Fruit fly (Drosophila melanogaster): ENCODE measurements around the gene Regnase-1.

The Regnase-1 gene

dm6 chr3R:20035887-20036286, at the start of gene Regnase-1:
Gene Regnase-1, minus strand, starts transcription at chr3R:20036056.
- 0 out of 3 replicates have a peak, but pooled peaks have one; percentile 32 for TF ChIP-seq CG2199 (GFP tag; IDR thresholded peaks at IDR 0.05)
- TF ChIP-seq HLH4C (GFP tag; IDR thresholded peaks at IDR 0.05; ENCODE audit: partially characterized antibody), result peak; percentile 93
- TF ChIP-seq CTCF (GFP tag; optimal IDR thresholded peaks at IDR 0.05), result peak; percentile 73
- TF ChIP-seq CG6175 (GFP tag; IDR thresholded peaks at IDR 0.05), result peak; percentile 68; the same call in 2 of the 3 replicates
- peak; percentile 78 for TF ChIP-seq CG13424 (tag; optimal IDR thresholded peaks at IDR 0.05)
- peak; percentile 88 for TF ChIP-seq CG3407 (GFP tag; optimal IDR thresholded peaks at IDR 0.05)
- peak; percentile 97 for TF ChIP-seq trem (tag; optimal IDR thresholded peaks at IDR 0.05)
- peak; percentile 85 for TF ChIP-seq wdn (GFP tag; IDR thresholded peaks at IDR 0.05)
- TF ChIP-seq CG9437 (GFP tag; optimal IDR thresholded peaks at IDR 0.05), result peak; percentile 84
- TF ChIP-seq cato (GFP tag; optimal IDR thresholded peaks at IDR 0.05; ENCODE audit: borderline replicate concordance), result peak; percentile 74
- TF ChIP-seq CG18476 (GFP tag; optimal IDR thresholded peaks at IDR 0.05), result peak; percentile 64
- peak; percentile 71; the same call in 2 of the 3 replicates for TF ChIP-seq Mrtf (GFP tag; IDR thresholded peaks at IDR 0.05)
- TF ChIP-seq tap (tag; optimal IDR thresholded peaks at IDR 0.05), result peak; percentile 87
- peak; percentile 89 for TF ChIP-seq CG34422 (GFP tag; IDR thresholded peaks at IDR 0.05)
- peak; percentile 87 for TF ChIP-seq CG3065 (GFP tag; optimal IDR thresholded peaks at IDR 0.05)
- peak; percentile 91 for TF ChIP-seq vnd (GFP tag; IDR thresholded peaks at IDR 0.05; ENCODE audit: partially characterized antibody)
- TF ChIP-seq ewg (GFP tag; optimal IDR thresholded peaks at IDR 0.05), result peak; percentile 82
- TF ChIP-seq schlank (tag; optimal IDR thresholded peaks at IDR 0.05), result peak; percentile 91
- TF ChIP-seq CG13123 (GFP tag; optimal IDR thresholded peaks at IDR 0.05), result peak; percentile 83
- peak; percentile 92 for TF ChIP-seq CG12299 (tag; optimal IDR thresholded peaks at IDR 0.05)
- TF ChIP-seq NfI (GFP tag; optimal IDR thresholded peaks at IDR 0.05), result peak; percentile 97
- TF ChIP-seq CG5180 (GFP tag; optimal IDR thresholded peaks at IDR 0.05), result peak; percentile 82
- peak; percentile 95 for TF ChIP-seq CG17186 (GFP tag; optimal IDR thresholded peaks at IDR 0.05)
- no peak for TF ChIP-seq lov (optimal IDR thresholded peaks at IDR 0.05)
- peak; percentile 96 for TF ChIP-seq lov (GFP tag; IDR thresholded peaks at IDR 0.05)
- peak; percentile 51 for TF ChIP-seq Sin3A (optimal IDR thresholded peaks at IDR 0.05)
- peak; percentile 88 for TF ChIP-seq CG11247 (GFP tag; IDR thresholded peaks at IDR 0.05)
- TF ChIP-seq sens-2 (GFP tag; IDR thresholded peaks at IDR 0.05), result peak; percentile 94
- peak; percentile 95 for TF ChIP-seq pzg (GFP tag; optimal IDR thresholded peaks at IDR 0.05)
- TF ChIP-seq Ravus (GFP tag; IDR thresholded peaks at IDR 0.05), result peak; percentile 35; the same call in 1 of the 2 replicates
- peak; percentile 68 for TF ChIP-seq CG1602 (GFP tag; optimal IDR thresholded peaks at IDR 0.05)
- peak; percentile 65 for TF ChIP-seq ssp (GFP tag; IDR thresholded peaks at IDR 0.05)
- peak in 1 of 2 experiments; percentile 90 for TF ChIP-seq bsh (GFP tag; optimal IDR thresholded peaks at IDR 0.05)
- peak; percentile 91 for TF ChIP-seq CG15269 (tag; optimal IDR thresholded peaks at IDR 0.05)
- peak; percentile 96 for TF ChIP-seq ato (GFP tag; IDR thresholded peaks at IDR 0.05; ENCODE audit: partially characterized antibody)
- TF ChIP-seq fd96Cb (tag; optimal IDR thresholded peaks at IDR 0.05), result peak; percentile 66
- peak; percentile 36 for TF ChIP-seq Kr (GFP tag; optimal IDR thresholded peaks at IDR 0.05)
- TF ChIP-seq ap (GFP tag; IDR thresholded peaks at IDR 0.05), result peak; percentile 79
- TF ChIP-seq Oli (tag; optimal IDR thresholded peaks at IDR 0.05), result peak; percentile 76
- TF ChIP-seq Sry-δ (GFP tag; optimal IDR thresholded peaks at IDR 0.05), result peak; percentile 100
- peak; percentile 93 for TF ChIP-seq salm (tag; optimal IDR thresholded peaks at IDR 0.05)
- TF ChIP-seq Dref (GFP tag; IDR thresholded peaks at IDR 0.05), result peak; percentile 99
- peak; percentile 92 for TF ChIP-seq CG33213 (GFP tag; optimal IDR thresholded peaks at IDR 0.05)
- no peak for TF ChIP-seq Dfd (GFP tag; optimal IDR thresholded peaks at IDR 0.05)
- peak; percentile 85 for TF ChIP-seq zfh2 (GFP tag; optimal IDR thresholded peaks at IDR 0.05)
- no peak for TF ChIP-seq ro (GFP tag; IDR thresholded peaks at IDR 0.05)
- TF ChIP-seq D19B (GFP tag; optimal IDR thresholded peaks at IDR 0.05), result peak; percentile 75
- TF ChIP-seq CG10565 (GFP tag; optimal IDR thresholded peaks at IDR 0.05), result no peak
- TF ChIP-seq onecut (GFP tag; IDR thresholded peaks at IDR 0.05), result peak; percentile 88
- peak; percentile 77 for TF ChIP-seq CG16863 (GFP tag; optimal IDR thresholded peaks at IDR 0.05)
- TF ChIP-seq tx (GFP tag; optimal IDR thresholded peaks at IDR 0.05), result peak; percentile 72
- peak; percentile 66 for TF ChIP-seq croc (GFP tag; conservative IDR thresholded peaks at IDR 0.05)
